Fruit fly (Drosophila melanogaster) Kc167 (cell line): Measurements from ENCODE around the gene CG31121.

Experiments used
- h ChIP-seq: fragments of >200 bp; optimal IDR thresholded peaks from 3 replicates; lab custom pipeline; 2018; ENCODE audit warnings: missing external identifiers
- ttk ChIP-seq: sonication (Bioruptor generic); optimal IDR thresholded peaks from 2 replicates; lab custom pipeline; 2017; ENCODE audit warnings: missing external identifiers

DNA sequence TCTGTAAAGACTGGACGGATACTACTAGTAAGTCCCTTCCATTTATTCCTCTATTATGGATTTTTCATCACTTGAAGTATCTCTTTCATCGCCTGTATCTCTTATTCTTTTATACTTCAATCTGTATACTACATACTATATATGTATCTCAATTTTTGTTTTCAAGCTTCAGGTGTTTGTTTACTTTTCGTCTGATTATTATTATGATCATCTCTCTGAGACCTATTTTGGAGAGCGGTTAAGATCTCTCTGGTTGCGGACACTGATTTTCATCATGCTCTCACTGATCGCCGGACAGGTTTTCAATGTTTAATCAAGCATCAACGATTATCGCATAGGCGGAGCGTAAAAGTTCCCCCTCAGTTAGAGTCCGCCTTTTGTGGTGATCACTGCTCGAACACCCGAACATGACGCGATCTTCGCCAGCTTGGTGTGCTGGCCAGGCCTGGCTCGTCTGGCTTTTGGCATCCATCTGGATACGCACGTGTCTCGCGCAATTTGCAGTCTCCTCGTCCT, 31.8 kb downstream of the CG31121 start, which contains the start of gene CG7016:
- TF ChIP-seq ttk (lab: Kevin White, UChicago) (no peak), h (lab: Kevin White, UChicago) (no peak)
